Worm (Caenorhabditis elegans) whole organism, late embryonic: Measurements from ENCODE around the gene F46C3.7.

Experiments used
- F13H6.1 ChIP-seq: sonication (generic microtip); optimal IDR thresholded peaks from 2 replicates; lab custom pipeline; 2016; ENCODE audit warnings: missing genetic modification characterization, missing compliant biosample characterization
- Y22D7AL.16 ChIP-seq: sonication (generic microtip); optimal IDR thresholded peaks from 2 replicates; lab custom pipeline; 2016; ENCODE audit warnings: missing genetic modification characterization, missing compliant biosample characterization
- ahr-1 ChIP-seq: sonication (generic microtip); optimal IDR thresholded peaks from 2 replicates; lab custom pipeline; 2016; ENCODE audit warnings: missing genetic modification characterization, missing compliant biosample characterization
- ceh-18 ChIP-seq: sonication (generic microtip); optimal IDR thresholded peaks from 2 replicates; lab custom pipeline; 2016; ENCODE audit warnings: missing genetic modification characterization, missing compliant biosample characterization
- ceh-22 ChIP-seq: sonication (generic microtip); optimal IDR thresholded peaks from 2 replicates; lab custom pipeline; 2017; ENCODE audit warnings: missing biosample characterization, missing genetic modification characterization
- ceh-24 ChIP-seq: sonication (generic microtip); optimal IDR thresholded peaks from 2 replicates; lab custom pipeline; 2016; ENCODE audit warnings: mild to moderate bottlenecking, missing genetic modification characterization, missing compliant biosample characterization
- ceh-45 ChIP-seq: fragments of 200-800 bp; sonication (Bioruptor generic); IDR thresholded peaks from 2 replicates; pipeline ENCODE4 v1.3.6; 2022; ENCODE audit warnings: missing genetic modification reagents, missing genetic modification characterization, missing compliant biosample characterization
- ceh-48 ChIP-seq: sonication (generic microtip); optimal IDR thresholded peaks from 2 replicates; lab custom pipeline; 2016; ENCODE audit warnings: missing genetic modification characterization, inconsistent platforms, missing compliant biosample characterization
- ceh-6 ChIP-seq: fragments of 200-800 bp; sonication (Bioruptor generic); optimal IDR thresholded peaks from 2 replicates; lab custom pipeline; 2018; ENCODE audit warnings: mild to moderate bottlenecking, missing genetic modification characterization, missing compliant biosample characterization
- ceh-9 ChIP-seq: sonication (generic microtip); optimal IDR thresholded peaks from 2 replicates; lab custom pipeline; 2016; ENCODE audit warnings: mild to moderate bottlenecking, missing genetic modification characterization, inconsistent platforms, missing compliant biosample characterization
- che-1 ChIP-seq: sonication (generic microtip); optimal IDR thresholded peaks from 2 replicates; lab custom pipeline; 2016; ENCODE audit warnings: mild to moderate bottlenecking, missing genetic modification characterization, missing compliant biosample characterization
- elt-2 ChIP-seq: sonication (generic microtip); optimal IDR thresholded peaks from 2 replicates; lab custom pipeline; 2016; ENCODE audit warnings: missing genetic modification reagents, missing genetic modification characterization, missing compliant biosample characterization
- ets-4 ChIP-seq: sonication (generic microtip); optimal IDR thresholded peaks from 2 replicates; lab custom pipeline; 2016; ENCODE audit warnings: missing genetic modification characterization, missing compliant biosample characterization
- fax-1 ChIP-seq: sonication (generic microtip); optimal IDR thresholded peaks from 2 replicates; lab custom pipeline; 2016; ENCODE audit warnings: missing genotype, missing genetic modification characterization, missing compliant biosample characterization
- fkh-10 ChIP-seq: fragments of 150-350 bp; optimal IDR thresholded peaks from 2 replicates; lab custom pipeline; 2014; ENCODE audit warnings: missing biosample characterization, missing genetic modification reagents, missing genetic modification characterization
- hlh-15 ChIP-seq: sonication (generic microtip); optimal IDR thresholded peaks from 2 replicates; lab custom pipeline; 2016; ENCODE audit warnings: missing genetic modification characterization, missing compliant biosample characterization
- hlh-8 ChIP-seq: sonication (generic microtip); optimal IDR thresholded peaks from 2 replicates; lab custom pipeline; 2016; ENCODE audit warnings: missing genotype, missing genetic modification characterization, missing compliant biosample characterization
- lim-6 ChIP-seq: sonication (generic microtip); optimal IDR thresholded peaks from 2 replicates; lab custom pipeline; 2016; ENCODE audit warnings: missing genetic modification characterization, missing compliant biosample characterization
- nfya-1 ChIP-seq: sonication (generic microtip); optimal IDR thresholded peaks from 2 replicates; lab custom pipeline; 2017; ENCODE audit warnings: missing genetic modification characterization, mild to moderate bottlenecking, missing compliant biosample characterization, antibody characterized with exemption, moderate library complexity
- nhr-11 ChIP-seq: fragments of 150-350 bp; optimal IDR thresholded peaks from 2 replicates; lab custom pipeline; 2014; ENCODE audit warnings: missing biosample characterization, missing genetic modification characterization
- nhr-232 ChIP-seq: sonication (generic microtip); optimal IDR thresholded peaks from 2 replicates; lab custom pipeline; 2016; ENCODE audit warnings: missing genetic modification characterization, missing compliant biosample characterization
- npax-4 ChIP-seq: sonication (generic microtip); optimal IDR thresholded peaks from 2 replicates; lab custom pipeline; 2016; ENCODE audit warnings: missing genetic modification characterization, missing compliant biosample characterization
- odd-2 ChIP-seq: sonication (generic microtip); optimal IDR thresholded peaks from 2 replicates; lab custom pipeline; 2017; ENCODE audit warnings: antibody characterized with exemption, mild to moderate bottlenecking, missing genetic modification characterization, missing compliant biosample characterization
- pag-3 ChIP-seq: sonication (generic microtip); optimal IDR thresholded peaks from 2 replicates; lab custom pipeline; 2016; ENCODE audit warnings: missing compliant biosample characterization, missing genetic modification characterization, borderline replicate concordance
- pha-2 ChIP-seq: sonication (generic microtip); optimal IDR thresholded peaks from 2 replicates; lab custom pipeline; 2017; ENCODE audit warnings: mild to moderate bottlenecking, missing genetic modification characterization, missing compliant biosample characterization
- pha-4 ChIP-seq: fragments of 150-350 bp; optimal IDR thresholded peaks from 2 replicates; lab custom pipeline; 2018; ENCODE audit warnings: missing biosample characterization, missing genetic modification reagents, missing genetic modification characterization
- rnt-1 ChIP-seq: sonication (generic microtip); optimal IDR thresholded peaks from 2 replicates; lab custom pipeline; 2016; ENCODE audit warnings: missing genetic modification characterization, missing compliant biosample characterization
- sdc-2 ChIP-seq: sonication (generic microtip); optimal IDR thresholded peaks from 2 replicates; lab custom pipeline; 2016; ENCODE audit warnings: missing genotype, missing genetic modification characterization, missing compliant biosample characterization
- sox-2 ChIP-seq: fragments of 200-800 bp; sonication (Bioruptor generic); IDR thresholded peaks from 2 replicates; pipeline ENCODE4 v1.3.6; 2022; ENCODE audit warnings: missing genetic modification reagents, missing genetic modification characterization, missing compliant biosample characterization
- sox-4 ChIP-seq: sonication (generic microtip); optimal IDR thresholded peaks from 2 replicates; lab custom pipeline; 2017; ENCODE audit warnings: mild to moderate bottlenecking, missing genetic modification characterization, inconsistent platforms, missing compliant biosample characterization
- tbx-2 ChIP-seq: sonication (generic microtip); optimal IDR thresholded peaks from 2 replicates; lab custom pipeline; 2016; ENCODE audit warnings: missing genetic modification characterization, missing compliant biosample characterization
- tbx-7 ChIP-seq: sonication (generic microtip); optimal IDR thresholded peaks from 2 replicates; lab custom pipeline; 2016; ENCODE audit warnings: missing genotype, missing genetic modification characterization, missing compliant biosample characterization
- ttx-3 ChIP-seq: sonication (generic microtip); optimal IDR thresholded peaks from 2 replicates; lab custom pipeline; 2016; ENCODE audit warnings: missing genetic modification reagents, missing genetic modification characterization, missing compliant biosample characterization
- unc-42 ChIP-seq: sonication (generic microtip); optimal IDR thresholded peaks from 2 replicates; lab custom pipeline; 2016; ENCODE audit warnings: missing genotype, missing genetic modification characterization, missing compliant biosample characterization
- unc-55 ChIP-seq: sonication (generic microtip); optimal IDR thresholded peaks from 2 replicates; lab custom pipeline; 2017; ENCODE audit warnings: missing biosample characterization, missing genetic modification reagents, missing genetic modification characterization
- ztf-16 ChIP-seq: sonication (generic microtip); optimal IDR thresholded peaks from 2 replicates; lab custom pipeline; 2017; ENCODE audit warnings: missing genetic modification characterization, missing compliant biosample characterization

F46C3.7 gene

ce11 chrX:11477748-11478147, 37.9 kb downstream of the F46C3.7 start:
- TF ChIP-seq pha-2 (tag; lab: Kevin White, UChicago), result no peak
- TF ChIP-seq sdc-2 (tag; lab: Kevin White, UChicago), result no peak
- no peak for TF ChIP-seq npax-4 (tag; lab: Kevin White, UChicago)

- TF ChIP-seq Y22D7AL.16 (tag; lab: Kevin White, UChicago) (no peak), pha-4 (tag; lab: Kevin White, UChicago) (no peak), ceh-48 (tag; lab: Kevin White, UChicago) (no peak), fkh-10 (GFP tag; lab: Kevin White, UChicago) (no peak), sdc-2 (tag; lab: Kevin White, UChicago) (no peak), sox-4 (tag; lab: Kevin White, UChicago) (no peak), nhr-11 (tag; lab: Kevin White, UChicago) (no peak)
Observed at ce11 chrX:11478758-11479157, 38.9 kb downstream of the F46C3.7 start.

- TF ChIP-seq pag-3 (tag; lab: Kevin White, UChicago) (no peak), F13H6.1 (no peak), tbx-2 (tag; lab: Kevin White, UChicago) (no peak), ceh-48 (tag; lab: Kevin White, UChicago) (no peak)
Observed at ce11 chrX:11479321-11479863, 39.6 kb downstream of the F46C3.7 start.

ce11 chrX:11480032-11480431, 40.2 kb downstream of the F46C3.7 start:
- no peak for TF ChIP-seq che-1
- TF ChIP-seq npax-4 (tag; lab: Kevin White, UChicago), result no peak
- TF ChIP-seq ceh-9 (tag; lab: Kevin White, UChicago), result no peak
- no peak for TF ChIP-seq sox-2 (GFP tag; lab: Robert Waterston, UW)
- no peak for TF ChIP-seq ceh-22 (tag; lab: Kevin White, UChicago)
- TF ChIP-seq hlh-15, result no peak
- no peak for TF ChIP-seq unc-42 (tag; lab: Kevin White, UChicago)
- no peak for TF ChIP-seq ceh-6 (GFP tag; lab: Kevin White, UChicago)
- no peak for TF ChIP-seq ceh-18 (tag; lab: Kevin White, UChicago)
- TF ChIP-seq rnt-1 (tag; lab: Kevin White, UChicago), result no peak
- no peak for TF ChIP-seq ceh-45 (GFP tag; lab: Robert Waterston, UW)

- no peak for TF ChIP-seq ztf-16 (tag; lab: Kevin White, UChicago)
Observed at ce11 chrX:11480990-11481824, 41.4 kb downstream of the F46C3.7 start.

ce11 chrX:11481825-11482093, 41.9 kb downstream of the F46C3.7 start:
- TF ChIP-seq nfya-1 (tag; lab: Kevin White, UChicago) (no peak), ahr-1 (tag; lab: Kevin White, UChicago) (no peak), hlh-15 (no peak), fax-1 (no peak), odd-2 (tag; lab: Kevin White, UChicago) (no peak)

- TF ChIP-seq tbx-7 (no peak), ceh-22 (tag; lab: Kevin White, UChicago) (no peak), hlh-8 (tag; lab: Kevin White, UChicago) (no peak), lim-6 (tag; lab: Kevin White, UChicago) (no peak), ets-4 (no peak), ceh-24 (no peak), nhr-232 (tag; lab: Kevin White, UChicago) (no peak), unc-55 (GFP tag; lab: Kevin White, UChicago) (no peak), elt-2 (tag; lab: Kevin White, UChicago) (no peak), sox-4 (tag; lab: Kevin White, UChicago) (no peak), ttx-3 (tag; lab: Kevin White, UChicago) (no peak), tbx-2 (tag; lab: Kevin White, UChicago) (no peak)
Observed at ce11 chrX:11482134-11482533, 42.3 kb downstream of the F46C3.7 start.
